Worm (Caenorhabditis elegans): ENCODE results near the gene acs-1.

DNA sequence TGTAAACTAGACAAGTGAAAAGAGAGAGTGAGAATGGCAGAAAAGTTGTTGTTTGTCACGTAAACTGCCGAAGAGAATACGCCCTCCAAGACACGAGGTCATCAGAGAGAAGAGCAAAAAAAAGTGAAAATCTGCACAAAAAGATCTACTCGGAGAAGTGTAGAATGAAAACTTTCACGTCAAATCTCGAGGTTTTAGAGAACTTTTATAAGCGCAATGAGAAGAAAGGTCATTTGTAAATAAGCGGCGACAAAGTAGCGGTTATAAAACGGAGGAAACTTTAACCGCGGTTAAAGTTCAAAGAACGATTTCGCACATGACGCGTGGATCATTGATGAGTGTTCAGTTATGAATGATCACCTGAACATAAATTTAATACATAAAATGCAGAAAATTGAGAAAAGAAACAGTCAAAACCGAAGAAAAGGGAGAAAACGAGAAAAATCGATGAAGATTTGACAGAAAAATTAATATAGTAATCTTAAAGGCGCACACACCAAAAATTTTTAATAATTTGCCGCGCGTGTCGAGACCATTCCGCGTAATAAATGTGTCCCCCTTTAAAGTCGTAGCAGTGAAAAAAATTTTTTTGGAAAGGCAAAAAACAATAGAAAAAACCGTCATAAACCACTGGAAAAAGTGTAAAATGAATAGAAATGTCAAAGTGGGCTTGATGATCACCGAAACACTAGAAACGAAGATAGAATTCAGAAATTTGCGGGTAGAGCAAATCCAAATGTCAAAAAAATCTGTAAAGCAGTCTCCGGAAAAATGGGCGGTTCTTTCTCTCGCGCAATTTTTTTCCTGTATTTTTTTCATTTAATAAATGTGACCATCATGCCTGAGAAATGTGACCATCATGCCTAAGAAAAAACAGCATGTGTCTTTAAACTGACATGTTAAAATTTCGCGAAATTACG lies 7.2 kb upstream of the acs-1 start:
- no peak for TF ChIP-seq nhr-80 (tag; optimal IDR thresholded peaks at IDR 0.05)
- no peak for TF ChIP-seq bed-1 (GFP tag; IDR thresholded peaks at IDR 0.05)
- TF ChIP-seq sptf-2 (GFP tag; optimal IDR thresholded peaks at IDR 0.05): no peak
- TF ChIP-seq die-1 (tag; optimal IDR thresholded peaks at IDR 0.05): no peak
- no peak for TF ChIP-seq dpff-1 (tag; optimal IDR thresholded peaks at IDR 0.05)
- TF ChIP-seq lin-26 (GFP tag; IDR thresholded peaks at IDR 0.05): no peak

Measured in whole organism, young adult.